Worm (Caenorhabditis elegans) whole organism, L4/young adult: Measurements from ENCODE around the gene lbp-4.

Source experiments
- dao-5 ChIP-seq: sonication (generic microtip); optimal IDR thresholded peaks from 2 replicates; lab custom pipeline; 2016; ENCODE audit warnings: missing genotype, missing genetic modification characterization, moderate library complexity, missing compliant biosample characterization
- him-1 ChIP-seq: sonication (generic microtip); optimal IDR thresholded peaks from 2 replicates; lab custom pipeline; 2016; ENCODE audit warnings: missing genotype, missing genetic modification reagents, missing genetic modification characterization, missing compliant biosample characterization

DNA sequence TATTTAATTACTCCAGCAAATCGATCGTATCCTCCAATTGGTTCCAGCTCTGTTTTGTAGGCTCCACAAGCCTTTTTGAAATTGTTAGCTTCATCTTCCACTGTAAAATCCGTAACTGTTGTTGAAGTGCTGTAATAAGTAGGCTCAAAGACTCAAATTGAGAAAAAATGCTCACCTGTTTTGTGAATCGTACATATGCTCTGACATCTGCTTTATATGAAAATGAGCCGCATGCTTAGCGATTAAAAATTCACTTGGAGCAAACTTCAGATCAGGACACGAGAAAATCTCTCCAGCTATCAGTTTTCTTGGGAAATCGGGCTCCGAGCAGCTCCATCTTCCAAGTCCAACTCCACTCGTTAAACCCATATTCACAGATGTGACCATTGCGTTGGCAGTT, 11.9 kb upstream of the lbp-4 start:
- TF ChIP-seq him-1 (no peak), dao-5 (tag; lab: Kevin White, UChicago) (no peak)
